Worm (Caenorhabditis elegans): ENCODE measurements around the gene col-34.

- TF ChIP-seq nhr-77 (tag; optimal IDR thresholded peaks at IDR 0.05), result no peak
- TF ChIP-seq unc-55 (GFP tag; optimal IDR thresholded peaks at IDR 0.05), result no peak
- no peak for TF ChIP-seq zag-1 (tag; optimal IDR thresholded peaks at IDR 0.05)
- no peak for TF ChIP-seq nhr-11 (tag; optimal IDR thresholded peaks at IDR 0.05)
- no peak for TF ChIP-seq mab-5 (tag; optimal IDR thresholded peaks at IDR 0.05)
- no peak for TF ChIP-seq lin-11 (tag; optimal IDR thresholded peaks at IDR 0.05)
- TF ChIP-seq ztf-11 (tag; optimal IDR thresholded peaks at IDR 0.05), result no peak
- TF ChIP-seq fos-1 (tag; optimal IDR thresholded peaks at IDR 0.05), result no peak
- TF ChIP-seq snpc-4 (tag; optimal IDR thresholded peaks at IDR 0.05), result no peak
These were observed 8.4 kb downstream of the col-34 start for ce11 chrIV:4236025-4236407.

All from whole organism, L2 larva.